Worm (Caenorhabditis elegans) whole organism, L3 larva: ENCODE measurements around the gene C44B12.3.

Experiments used
- R02D3.7 ChIP-seq: fragments of 150-350 bp; optimal IDR thresholded peaks from 2 replicates; lab custom pipeline; 2014; ENCODE audit warnings: missing biosample characterization, missing genetic modification characterization
- ZK546.5 ChIP-seq: sonication (generic microtip); optimal IDR thresholded peaks from 2 replicates; lab custom pipeline; 2017; ENCODE audit warnings: missing biosample characterization, missing genetic modification characterization
- aly-2 ChIP-seq: fragments of 150-350 bp; optimal IDR thresholded peaks from 2 replicates; lab custom pipeline; 2014; ENCODE audit warnings: missing biosample characterization, missing genetic modification characterization
- ama-1 ChIP-seq: fragments of 150-350 bp; optimal IDR thresholded peaks from 2 replicates; lab custom pipeline; 2018
- ceh-16 ChIP-seq: sonication (generic microtip); optimal IDR thresholded peaks from 2 replicates; lab custom pipeline; 2017; ENCODE audit warnings: missing biosample characterization, missing genetic modification characterization
- ceh-28 ChIP-seq: fragments of 150-350 bp; optimal IDR thresholded peaks from 2 replicates; lab custom pipeline; 2014; ENCODE audit warnings: missing biosample characterization, missing genetic modification reagents, missing genetic modification characterization
- ceh-82 ChIP-seq: fragments of 150-350 bp; optimal IDR thresholded peaks from 2 replicates; lab custom pipeline; 2014; ENCODE audit warnings: missing biosample characterization, missing genetic modification characterization
- ceh-9 ChIP-seq: sonication (generic microtip); optimal IDR thresholded peaks from 2 replicates; lab custom pipeline; 2018; ENCODE audit warnings: missing biosample characterization, missing genetic modification characterization
- daf-12 ChIP-seq: fragments of 150-350 bp; optimal IDR thresholded peaks from 2 replicates; lab custom pipeline; 2014; ENCODE audit warnings: missing biosample characterization, missing genetic modification reagents, missing genetic modification characterization
- egl-27 ChIP-seq: sonication (generic microtip); optimal IDR thresholded peaks from 4 replicates; lab custom pipeline; 2017; ENCODE audit warnings: missing biosample characterization, missing genetic modification reagents, missing genetic modification characterization
- egl-5 ChIP-seq: fragments of 150-350 bp; optimal IDR thresholded peaks from 2 replicates; lab custom pipeline; 2017; ENCODE audit warnings: missing biosample characterization, missing genetic modification reagents, missing genetic modification characterization, inconsistent platforms
- elt-1 ChIP-seq: fragments of 150-350 bp; optimal IDR thresholded peaks from 2 replicates; lab custom pipeline; 2014; ENCODE audit warnings: missing biosample characterization, missing genetic modification characterization
- elt-2 ChIP-seq: sonication (generic microtip); optimal IDR thresholded peaks from 2 replicates; lab custom pipeline; 2016; ENCODE audit warnings: missing genetic modification reagents, mild to moderate bottlenecking, missing genetic modification characterization, missing compliant biosample characterization
- elt-3 ChIP-seq, 3 experiments: fragments of 150-350 bp in 1 of 3; sonication (generic microtip) in 2 of 3; optimal IDR thresholded peaks; 2 replicates in 2 of 3; 4 replicates in 1 of 3; lab custom pipeline; 2014 to 2017; ENCODE audit warnings: missing biosample characterization in 3 of 3, missing genetic modification characterization in 3 of 3
- eor-1 ChIP-seq, 2 experiments: fragments of 150-350 bp; optimal IDR thresholded peaks; 2 replicates each; lab custom pipeline; 2014 to 2018; ENCODE audit warnings: missing biosample characterization in 2 of 2, missing genetic modification characterization in 2 of 2
- fkh-10 ChIP-seq: sonication (generic microtip); optimal IDR thresholded peaks from 2 replicates; lab custom pipeline; 2017; ENCODE audit warnings: missing biosample characterization, missing genetic modification reagents, missing genetic modification characterization
- fkh-2 ChIP-seq: fragments of 150-350 bp; optimal IDR thresholded peaks from 2 replicates; lab custom pipeline; 2014; ENCODE audit warnings: missing biosample characterization, missing genetic modification reagents, missing genetic modification characterization
- fos-1 ChIP-seq: fragments of 150-350 bp; optimal IDR thresholded peaks from 2 replicates; lab custom pipeline; 2014; ENCODE audit warnings: missing biosample characterization, missing genetic modification characterization
- hmg-11 ChIP-seq: sonication (generic microtip); optimal IDR thresholded peaks from 2 replicates; lab custom pipeline; 2016; ENCODE audit warnings: missing genetic modification characterization, missing compliant biosample characterization
- jun-1 ChIP-seq: fragments of 150-350 bp; optimal IDR thresholded peaks from 2 replicates; lab custom pipeline; 2014; ENCODE audit warnings: missing biosample characterization, missing genetic modification reagents, missing genetic modification characterization
- lin-15B ChIP-seq: fragments of 150-350 bp; optimal IDR thresholded peaks from 2 replicates; lab custom pipeline; 2014; ENCODE audit warnings: missing biosample characterization, missing genetic modification characterization
- lin-39 ChIP-seq: fragments of 150-350 bp; optimal IDR thresholded peaks from 2 replicates; lab custom pipeline; 2018; ENCODE audit warnings: missing biosample characterization, missing genetic modification reagents, missing genetic modification characterization
- lsy-12 ChIP-seq: sonication (generic microtip); optimal IDR thresholded peaks from 2 replicates; lab custom pipeline; 2016; ENCODE audit warnings: mild to moderate bottlenecking, missing genetic modification characterization, missing compliant biosample characterization
- mdl-1 ChIP-seq: fragments of 150-350 bp; optimal IDR thresholded peaks from 2 replicates; lab custom pipeline; 2014; ENCODE audit warnings: missing biosample characterization, missing genetic modification characterization
- mml-1 ChIP-seq: fragments of 150-350 bp; sonication (generic microtip); optimal IDR thresholded peaks from 3 replicates; lab custom pipeline; 2014; ENCODE audit warnings: missing biosample characterization, missing genetic modification characterization
- nfya-1 ChIP-seq: sonication (generic microtip); optimal IDR thresholded peaks from 2 replicates; lab custom pipeline; 2017; ENCODE audit warnings: missing genetic modification characterization, mild to moderate bottlenecking, missing compliant biosample characterization, antibody characterized with exemption, moderate library complexity; ENCODE audit not compliant: insufficient read depth
- nhr-11 ChIP-seq: fragments of 150-350 bp; optimal IDR thresholded peaks from 2 replicates; lab custom pipeline; 2014; ENCODE audit warnings: missing biosample characterization, missing genetic modification characterization
- nhr-12 ChIP-seq: fragments of 150-350 bp; optimal IDR thresholded peaks from 2 replicates; lab custom pipeline; 2014; ENCODE audit warnings: missing biosample characterization, missing genetic modification characterization
- nhr-23 ChIP-seq: fragments of 150-350 bp; optimal IDR thresholded peaks from 2 replicates; lab custom pipeline; 2014; ENCODE audit warnings: missing biosample characterization, missing genetic modification reagents, missing genetic modification characterization
- nhr-237 ChIP-seq: fragments of 150-350 bp; optimal IDR thresholded peaks from 2 replicates; lab custom pipeline; 2014; ENCODE audit warnings: missing biosample characterization, missing genetic modification characterization
- nhr-25 ChIP-seq: sonication (generic microtip); optimal IDR thresholded peaks from 2 replicates; lab custom pipeline; 2017; ENCODE audit warnings: missing biosample characterization, missing genetic modification characterization
- nhr-28 ChIP-seq: fragments of 150-350 bp; optimal IDR thresholded peaks from 2 replicates; lab custom pipeline; 2014; ENCODE audit warnings: missing biosample characterization, missing genetic modification characterization
- nhr-43 ChIP-seq: sonication (generic microtip); optimal IDR thresholded peaks from 2 replicates; lab custom pipeline; 2016; ENCODE audit warnings: mild to moderate bottlenecking, missing genetic modification characterization, missing compliant biosample characterization; ENCODE audit not compliant: poor library complexity, severe bottlenecking
- nhr-67 ChIP-seq: fragments of 150-350 bp; optimal IDR thresholded peaks from 2 replicates; lab custom pipeline; 2014; ENCODE audit warnings: missing biosample characterization, missing genetic modification characterization
- nhr-76 ChIP-seq: fragments of 150-350 bp; sonication (generic microtip); optimal IDR thresholded peaks from 5 replicates; lab custom pipeline; 2014; ENCODE audit warnings: missing biosample characterization, missing genetic modification characterization
- nhr-77 ChIP-seq: fragments of 150-350 bp; optimal IDR thresholded peaks from 2 replicates; lab custom pipeline; 2014; ENCODE audit warnings: missing biosample characterization, missing genetic modification characterization
- pha-4 ChIP-seq: fragments of 150-350 bp; optimal IDR thresholded peaks from 2 replicates; lab custom pipeline; 2014; ENCODE audit warnings: missing biosample characterization, missing genetic modification reagents, missing genetic modification characterization
- pqm-1 ChIP-seq: fragments of 150-350 bp; optimal IDR thresholded peaks from 2 replicates; lab custom pipeline; 2017; ENCODE audit warnings: missing biosample characterization, missing genetic modification characterization, inconsistent platforms
- sea-2 ChIP-seq: fragments of 150-350 bp; sonication (generic microtip); optimal IDR thresholded peaks from 4 replicates; lab custom pipeline; 2014; ENCODE audit warnings: missing biosample characterization, missing genetic modification reagents, missing genetic modification characterization
- skn-1 ChIP-seq: fragments of 150-350 bp; optimal IDR thresholded peaks from 2 replicates; lab custom pipeline; 2014; ENCODE audit warnings: missing biosample characterization, missing genetic modification characterization
- snpc-4 ChIP-seq: fragments of 150-350 bp; optimal IDR thresholded peaks from 2 replicates; lab custom pipeline; 2014; ENCODE audit warnings: missing biosample characterization, missing genetic modification characterization
- tbx-2 ChIP-seq: sonication (generic microtip); optimal IDR thresholded peaks from 2 replicates; lab custom pipeline; 2016; ENCODE audit warnings: mild to moderate bottlenecking, missing genetic modification characterization, missing compliant biosample characterization
- unc-39 ChIP-seq: sonication (generic microtip); optimal IDR thresholded peaks from 4 replicates; lab custom pipeline; 2017; ENCODE audit warnings: missing biosample characterization, missing genetic modification characterization
- unc-62 ChIP-seq: fragments of 150-350 bp; sonication (generic microtip); optimal IDR thresholded peaks from 4 replicates; lab custom pipeline; 2014; ENCODE audit warnings: missing biosample characterization, missing genetic modification reagents, missing genetic modification characterization
- zag-1 ChIP-seq: fragments of 150-350 bp; optimal IDR thresholded peaks from 2 replicates; lab custom pipeline; 2014; ENCODE audit warnings: missing biosample characterization, missing genetic modification characterization
- ztf-11 ChIP-seq: fragments of 150-350 bp; optimal IDR thresholded peaks from 2 replicates; lab custom pipeline; 2014; ENCODE audit warnings: missing biosample characterization, missing genetic modification characterization
- ztf-4 ChIP-seq: fragments of 150-350 bp; optimal IDR thresholded peaks from 2 replicates; lab custom pipeline; 2014; ENCODE audit warnings: missing biosample characterization, missing genetic modification characterization

The C44B12.3 gene

DNA sequence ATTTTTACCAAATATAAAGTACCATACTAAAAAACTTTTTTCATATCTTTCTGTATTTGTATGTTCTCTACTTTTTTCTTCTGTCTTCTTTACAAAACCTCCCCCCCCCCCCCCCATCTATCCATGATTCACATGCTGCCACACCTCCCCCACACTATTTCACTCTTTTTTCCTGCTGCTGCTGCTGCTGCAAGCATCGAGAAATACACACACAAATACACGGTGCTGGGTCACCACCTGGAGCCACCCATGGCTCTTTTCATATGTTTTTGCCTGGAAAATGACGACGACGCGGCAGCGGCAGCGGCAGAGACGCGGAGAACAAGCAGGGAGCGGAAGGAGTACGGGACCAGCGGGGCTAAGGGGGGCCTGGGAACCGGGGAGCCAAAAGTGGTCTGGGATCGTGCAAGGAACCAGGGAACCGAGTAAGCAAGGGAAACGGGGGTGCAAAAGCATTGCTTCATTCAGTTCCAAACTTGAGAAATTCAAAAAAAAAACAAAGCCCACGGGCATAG lies 35.8 kb upstream of the C44B12.3 start:
- TF ChIP-seq nhr-76 (no peak), lin-15B (no peak), fos-1 (no peak), skn-1 (tag; lab: Kevin White, UChicago) (no peak), nhr-237 (tag; lab: Kevin White, UChicago) (no peak), pqm-1 (tag; lab: Kevin White, UChicago) (no peak), hmg-11 (tag; lab: Kevin White, UChicago) (no peak), lin-39 (tag; lab: Kevin White, UChicago) (peak; percentile 35), pha-4 (tag; lab: Kevin White, UChicago) (peak; percentile 17)

DNA sequence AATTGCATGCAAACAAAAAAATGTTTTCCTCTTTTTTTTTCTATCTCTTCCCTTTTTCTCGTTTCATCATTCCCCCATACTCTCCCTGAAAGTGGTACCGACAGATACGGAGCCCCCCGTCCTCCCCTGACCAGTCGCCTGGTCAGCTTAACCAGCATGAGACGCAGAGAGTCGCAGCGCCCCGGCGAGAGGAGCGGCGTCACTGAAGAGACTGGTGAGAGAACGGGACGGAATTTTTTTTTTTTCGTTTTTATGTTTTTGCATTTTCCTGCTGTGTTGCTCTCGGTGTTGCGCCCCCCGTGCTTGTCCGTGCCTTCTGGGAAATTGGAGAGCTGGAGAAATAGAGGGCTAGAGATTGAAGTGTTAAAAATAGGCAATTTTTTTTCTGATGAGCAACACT lies 34.2 kb upstream of the C44B12.3 start:
- TF ChIP-seq jun-1 (peak; percentile 81), nhr-25 (tag; lab: Kevin White, UChicago) (no peak), lin-15B (peak; percentile 68), fos-1 (no peak), pha-4 (tag; lab: Kevin White, UChicago) (peak; percentile 97), lsy-12 (tag; lab: Kevin White, UChicago) (no peak), ztf-4 (tag; lab: Kevin White, UChicago) (no peak), nhr-237 (tag; lab: Kevin White, UChicago) (no peak), eor-1 (tag; optimal IDR thresholded peaks at IDR 0.05; lab: Kevin White, UChicago) (no peak), skn-1 (tag; lab: Kevin White, UChicago) (peak; percentile 60), ceh-9 (tag; lab: Kevin White, UChicago) (no peak), nhr-11 (tag; lab: Kevin White, UChicago) (peak; percentile 74), elt-1 (tag; lab: Kevin White, UChicago) (no peak), hmg-11 (tag; lab: Kevin White, UChicago) (peak; percentile 88), egl-5 (tag; lab: Kevin White, UChicago) (peak; percentile 68), lin-39 (tag; lab: Kevin White, UChicago) (peak; percentile 94), mml-1 (tag; lab: Kevin White, UChicago) (no peak), ama-1 (lab: Kevin White, UChicago) (no peak), nhr-67 (tag; lab: Kevin White, UChicago) (no peak), sea-2 (GFP tag; lab: Kevin White, UChicago) (no peak), R02D3.7 (tag; lab: Kevin White, UChicago) (peak; percentile 78), ceh-16 (tag; lab: Kevin White, UChicago) (no peak), mdl-1 (tag; lab: Kevin White, UChicago) (peak; percentile 70), zag-1 (peak; percentile 65), unc-39 (tag; lab: Kevin White, UChicago) (no peak), aly-2 (tag; lab: Kevin White, UChicago) (no peak), nfya-1 (tag; lab: Kevin White, UChicago) (peak; percentile 95), fkh-2 (tag; lab: Kevin White, UChicago) (no peak), nhr-77 (tag; lab: Kevin White, UChicago) (peak; percentile 30), pqm-1 (tag; lab: Kevin White, UChicago) (peak; percentile 79), nhr-23 (peak; percentile 15), snpc-4 (tag; lab: Kevin White, UChicago) (peak; percentile 49), fkh-10 (GFP tag; lab: Kevin White, UChicago) (peak; percentile 92), nhr-76 (no peak), ceh-28 (tag; lab: Kevin White, UChicago) (peak; percentile 85), elt-2 (tag; lab: Kevin White, UChicago) (peak; percentile 55), ztf-11 (peak; percentile 16), egl-27 (tag; lab: Kevin White, UChicago) (no peak), elt-3 (tag; optimal IDR thresholded peaks at IDR 0.05; lab: Kevin White, UChicago) (no peak), ZK546.5 (tag; lab: Kevin White, UChicago) (no peak), nhr-28 (tag; lab: Kevin White, UChicago) (no peak), nhr-12 (tag; lab: Kevin White, UChicago) (no peak), ceh-82 (tag; lab: Kevin White, UChicago) (peak; percentile 73), daf-12 (tag; lab: Kevin White, UChicago) (peak; percentile 31), unc-62 (GFP tag; lab: Kevin White, UChicago) (peak; percentile 39), nhr-43 (tag; lab: Kevin White, UChicago) (no peak), tbx-2 (tag; lab: Kevin White, UChicago) (peak; percentile 76)
